Fruit fly (Drosophila melanogaster) whole organism: ENCODE results near the gene Prosbeta2R1.

Experiments
- CG8478 ChIP-seq: fragments of >200 bp; optimal IDR thresholded peaks from 2 replicates; lab custom pipeline; 2018; ENCODE audit warnings: inconsistent platforms
- Dll ChIP-seq: fragments of >200 bp; optimal IDR thresholded peaks from 2 replicates; lab custom pipeline; 2017
- pan ChIP-seq: fragments of >200 bp; optimal IDR thresholded peaks from 2 replicates; lab custom pipeline; 2017
- psq ChIP-seq: fragments of >200 bp; optimal IDR thresholded peaks from 2 replicates; lab custom pipeline; 2017

dm6 chrX:5763443-5764000 lies 45.2 kb upstream of the Prosbeta2R1 start:
- TF ChIP-seq pan (lab: Kevin White, UChicago) (no peak), CG8478 (lab: Kevin White, UChicago) (no peak), psq (lab: Kevin White, UChicago) (no peak), Dll (lab: Kevin White, UChicago) (no peak)
